Worm (Caenorhabditis elegans) whole organism, L3 larva: Measurements from ENCODE around the gene ceh-87.

Experiments
- daf-12 ChIP-seq: fragments of 150-350 bp; optimal IDR thresholded peaks from 2 replicates; lab custom pipeline; 2014; ENCODE audit warnings: missing biosample characterization, missing genetic modification reagents, missing genetic modification characterization
- fos-1 ChIP-seq: fragments of 150-350 bp; optimal IDR thresholded peaks from 2 replicates; lab custom pipeline; 2014; ENCODE audit warnings: missing biosample characterization, missing genetic modification characterization
- pha-4 ChIP-seq: fragments of 150-350 bp; optimal IDR thresholded peaks from 2 replicates; lab custom pipeline; 2014; ENCODE audit warnings: missing biosample characterization, missing genetic modification reagents, missing genetic modification characterization
- pqm-1 ChIP-seq: fragments of 150-350 bp; optimal IDR thresholded peaks from 2 replicates; lab custom pipeline; 2017; ENCODE audit warnings: missing biosample characterization, missing genetic modification characterization, inconsistent platforms
- sea-2 ChIP-seq: fragments of 150-350 bp; sonication (generic microtip); optimal IDR thresholded peaks from 4 replicates; lab custom pipeline; 2014; ENCODE audit warnings: missing biosample characterization, missing genetic modification reagents, missing genetic modification characterization
- snpc-4 ChIP-seq: fragments of 150-350 bp; optimal IDR thresholded peaks from 2 replicates; lab custom pipeline; 2014; ENCODE audit warnings: missing biosample characterization, missing genetic modification characterization
- unc-39 ChIP-seq: sonication (generic microtip); optimal IDR thresholded peaks from 4 replicates; lab custom pipeline; 2017; ENCODE audit warnings: missing biosample characterization, missing genetic modification characterization

DNA sequence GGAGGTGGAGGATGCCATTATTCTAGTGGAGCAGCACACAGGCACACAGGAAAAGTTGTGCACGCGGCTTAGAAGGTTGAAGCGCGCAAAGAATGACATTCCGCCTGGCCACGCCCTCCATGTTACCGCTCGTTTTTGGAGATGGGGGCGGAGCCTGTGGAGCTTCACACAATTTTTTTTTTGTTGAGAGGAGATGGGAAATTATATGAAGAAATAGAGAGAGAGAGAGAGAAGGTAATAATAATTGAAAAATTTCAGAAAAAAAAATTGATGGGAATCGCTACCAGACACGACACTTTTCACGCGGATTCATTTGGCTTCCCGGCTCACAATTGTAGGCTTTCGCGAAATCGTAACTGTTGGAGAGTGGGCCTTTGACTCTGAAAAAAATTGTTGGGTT, 33.2 kb upstream of the ceh-87 start, which contains the start of gene T05A8.3:
- TF ChIP-seq fos-1 (tag; lab: Kevin White, UChicago) (no peak), unc-39 (no peak), pqm-1 (tag; lab: Kevin White, UChicago) (no peak), pha-4 (no peak), sea-2 (GFP tag; lab: Kevin White, UChicago) (no peak), daf-12 (tag; lab: Kevin White, UChicago) (no peak), snpc-4 (tag; lab: Kevin White, UChicago) (no peak)
